Worm (Caenorhabditis elegans) whole organism, L2 larva: Measurements from ENCODE around the gene C35B1.8.

ENCODE experiments used
- C34F6.9 ChIP-seq: fragments of 150-350 bp; optimal IDR thresholded peaks from 2 replicates; lab custom pipeline; 2014; ENCODE audit warnings: missing biosample characterization, missing genetic modification characterization
- F13H6.1 ChIP-seq: sonication (generic microtip); optimal IDR thresholded peaks from 2 replicates; lab custom pipeline; 2016; ENCODE audit warnings: missing genetic modification characterization, missing compliant biosample characterization
- R02D3.7 ChIP-seq: fragments of 150-350 bp; optimal IDR thresholded peaks from 2 replicates; lab custom pipeline; 2014; ENCODE audit warnings: missing biosample characterization, missing genetic modification characterization
- Y55F3AM.14 ChIP-seq: fragments of 200-800 bp; sonication (Bioruptor generic); optimal IDR thresholded peaks from 2 replicates; lab custom pipeline; 2018; ENCODE audit warnings: mild to moderate bottlenecking, missing genetic modification characterization, missing compliant biosample characterization
- ZK546.5 ChIP-seq: sonication (generic microtip); optimal IDR thresholded peaks from 2 replicates; lab custom pipeline; 2017; ENCODE audit warnings: missing biosample characterization, missing genetic modification characterization
- alr-1 ChIP-seq: fragments of 150-350 bp; optimal IDR thresholded peaks from 2 replicates; lab custom pipeline; 2014; ENCODE audit warnings: missing biosample characterization, missing genetic modification characterization
- aly-2 ChIP-seq: fragments of 150-350 bp; optimal IDR thresholded peaks from 2 replicates; lab custom pipeline; 2014; ENCODE audit warnings: missing biosample characterization, missing genetic modification characterization
- ama-1 ChIP-seq: fragments of 150-350 bp; optimal IDR thresholded peaks from 2 replicates; lab custom pipeline; 2018; ENCODE audit warnings: inconsistent platforms
- blmp-1 ChIP-seq: sonication (generic microtip); optimal IDR thresholded peaks from 2 replicates; lab custom pipeline; 2017; ENCODE audit warnings: missing genetic modification characterization, mild to moderate bottlenecking, missing compliant biosample characterization, antibody characterized with exemption, moderate library complexity; ENCODE audit not compliant: insufficient read depth
- ceh-16 ChIP-seq: fragments of 150-350 bp; optimal IDR thresholded peaks from 2 replicates; lab custom pipeline; 2014; ENCODE audit warnings: missing biosample characterization, missing genetic modification characterization
- ceh-82 ChIP-seq: fragments of 150-350 bp; optimal IDR thresholded peaks from 2 replicates; lab custom pipeline; 2014; ENCODE audit warnings: missing biosample characterization, missing genetic modification characterization
- crh-2 ChIP-seq: sonication (generic microtip); optimal IDR thresholded peaks from 2 replicates; lab custom pipeline; 2017; ENCODE audit warnings: missing biosample characterization, missing genetic modification characterization
- dmd-4 ChIP-seq: sonication (generic microtip); optimal IDR thresholded peaks from 2 replicates; lab custom pipeline; 2017; ENCODE audit warnings: missing biosample characterization, missing genetic modification characterization
- egl-27 ChIP-seq: sonication (generic microtip); optimal IDR thresholded peaks from 3 replicates; lab custom pipeline; 2017; ENCODE audit warnings: missing biosample characterization, missing genetic modification reagents, missing genetic modification characterization
- elt-1 ChIP-seq: fragments of 150-350 bp; optimal IDR thresholded peaks from 2 replicates; lab custom pipeline; 2014; ENCODE audit warnings: missing biosample characterization, missing genetic modification characterization
- elt-3 ChIP-seq: sonication (generic microtip); optimal IDR thresholded peaks from 2 replicates; lab custom pipeline; 2017; ENCODE audit warnings: missing biosample characterization, missing genetic modification characterization
- fos-1 ChIP-seq: fragments of 150-350 bp; optimal IDR thresholded peaks from 2 replicates; lab custom pipeline; 2014; ENCODE audit warnings: missing biosample characterization, missing genetic modification characterization
- gmeb-1 ChIP-seq: fragments of 150-350 bp; optimal IDR thresholded peaks from 2 replicates; lab custom pipeline; 2014; ENCODE audit warnings: missing biosample characterization, missing genetic modification characterization
- lin-11 ChIP-seq: fragments of 150-350 bp; sonication (generic microtip); optimal IDR thresholded peaks from 2 replicates; lab custom pipeline; 2014; ENCODE audit warnings: missing biosample characterization, missing genetic modification characterization, inconsistent platforms, mixed read lengths
- lin-13 ChIP-seq: fragments of 150-350 bp; optimal IDR thresholded peaks from 2 replicates; lab custom pipeline; 2014; ENCODE audit warnings: missing biosample characterization, missing genetic modification reagents, missing genetic modification characterization
- lin-39 ChIP-seq: fragments of 150-350 bp; optimal IDR thresholded peaks from 2 replicates; lab custom pipeline; 2014; ENCODE audit warnings: missing biosample characterization, missing genetic modification reagents, missing genetic modification characterization
- lsy-2 ChIP-seq, 2 experiments: fragments of 150-350 bp in 1 of 2; sonication (generic microtip) in 1 of 2; optimal IDR thresholded peaks; 2 replicates each; lab custom pipeline; 2014 to 2017; ENCODE audit warnings: missing biosample characterization in 2 of 2, missing genetic modification characterization in 2 of 2
- mab-5 ChIP-seq: fragments of 150-350 bp; optimal IDR thresholded peaks from 2 replicates; lab custom pipeline; 2014; ENCODE audit warnings: missing biosample characterization, missing genetic modification characterization
- mbf-1 ChIP-seq: sonication (generic microtip); optimal IDR thresholded peaks from 2 replicates; lab custom pipeline; 2017; ENCODE audit warnings: missing biosample characterization, missing genetic modification characterization
- mdl-1 ChIP-seq, 2 experiments: fragments of 150-350 bp in 1 of 2; sonication (generic microtip) in 1 of 2; optimal IDR thresholded peaks; 2 replicates each; lab custom pipeline; 2017; ENCODE audit warnings: missing biosample characterization in 2 of 2, missing genetic modification characterization in 2 of 2
- nhr-10 ChIP-seq: sonication (generic microtip); optimal IDR thresholded peaks from 2 replicates; lab custom pipeline; 2017; ENCODE audit warnings: missing biosample characterization, missing genetic modification characterization
- nhr-11 ChIP-seq: fragments of 150-350 bp; optimal IDR thresholded peaks from 2 replicates; lab custom pipeline; 2014; ENCODE audit warnings: missing biosample characterization, missing genetic modification characterization
- nhr-12 ChIP-seq: fragments of 150-350 bp; optimal IDR thresholded peaks from 2 replicates; lab custom pipeline; 2014; ENCODE audit warnings: missing biosample characterization, missing genetic modification characterization
- nhr-129 ChIP-seq: fragments of 150-350 bp; optimal IDR thresholded peaks from 2 replicates; lab custom pipeline; 2014; ENCODE audit warnings: missing biosample characterization, missing genetic modification characterization
- nhr-21 ChIP-seq: fragments of 150-350 bp; optimal IDR thresholded peaks from 2 replicates; lab custom pipeline; 2014; ENCODE audit warnings: missing biosample characterization, missing genetic modification characterization
- nhr-23 ChIP-seq: fragments of 150-350 bp; optimal IDR thresholded peaks from 2 replicates; lab custom pipeline; 2014; ENCODE audit warnings: missing biosample characterization, missing genetic modification reagents, missing genetic modification characterization
- nhr-237 ChIP-seq: fragments of 150-350 bp; optimal IDR thresholded peaks from 2 replicates; lab custom pipeline; 2014; ENCODE audit warnings: missing biosample characterization, missing genetic modification characterization
- nhr-25 ChIP-seq: fragments of 150-350 bp; sonication (generic microtip); optimal IDR thresholded peaks from 3 replicates; lab custom pipeline; 2014; ENCODE audit warnings: missing biosample characterization, missing genetic modification characterization
- nhr-6 ChIP-seq: fragments of 150-350 bp; optimal IDR thresholded peaks from 2 replicates; lab custom pipeline; 2014; ENCODE audit warnings: missing biosample characterization, missing genetic modification characterization
- nhr-77 ChIP-seq: fragments of 150-350 bp; optimal IDR thresholded peaks from 2 replicates; lab custom pipeline; 2014; ENCODE audit warnings: missing biosample characterization, missing genetic modification characterization
- peb-1 ChIP-seq: fragments of 150-350 bp; optimal IDR thresholded peaks from 2 replicates; lab custom pipeline; 2014; ENCODE audit warnings: missing biosample characterization, missing genetic modification characterization
- sem-4 ChIP-seq: fragments of 150-350 bp; optimal IDR thresholded peaks from 2 replicates; lab custom pipeline; 2014; ENCODE audit warnings: missing biosample characterization, missing genetic modification reagents, missing genetic modification characterization
- skn-1 ChIP-seq: sonication (generic microtip); optimal IDR thresholded peaks from 2 replicates; lab custom pipeline; 2017; ENCODE audit warnings: missing biosample characterization, missing genetic modification characterization
- sma-3 ChIP-seq: sonication (generic microtip); optimal IDR thresholded peaks from 2 replicates; lab custom pipeline; 2016; ENCODE audit warnings: missing genetic modification reagents, missing genetic modification characterization, missing compliant biosample characterization
- sma-9 ChIP-seq, 2 experiments: fragments of 150-350 bp in 1 of 2; sonication (generic microtip) in 1 of 2; optimal IDR thresholded peaks; 2 replicates each; lab custom pipeline; 2014 to 2016; ENCODE audit warnings: missing genetic modification characterization in 2 of 2, mild to moderate bottlenecking in 1 of 2, missing biosample characterization in 1 of 2, missing compliant biosample characterization in 1 of 2, missing genetic modification reagents in 1 of 2, moderate library complexity in 1 of 2
- snpc-4 ChIP-seq: fragments of 150-350 bp; optimal IDR thresholded peaks from 2 replicates; lab custom pipeline; 2014; ENCODE audit warnings: missing biosample characterization, missing genetic modification characterization
- unc-39 ChIP-seq: fragments of 150-350 bp; optimal IDR thresholded peaks from 2 replicates; lab custom pipeline; 2014; ENCODE audit warnings: missing biosample characterization, missing genetic modification characterization
- unc-55 ChIP-seq: fragments of 150-350 bp; sonication (generic microtip); optimal IDR thresholded peaks from 3 replicates; lab custom pipeline; 2014; ENCODE audit warnings: missing biosample characterization, missing genetic modification reagents, missing genetic modification characterization
- unc-62 ChIP-seq: fragments of 150-350 bp; optimal IDR thresholded peaks from 2 replicates; lab custom pipeline; 2014; ENCODE audit warnings: missing biosample characterization, missing genetic modification reagents, missing genetic modification characterization
- zag-1 ChIP-seq: fragments of 150-350 bp; optimal IDR thresholded peaks from 2 replicates; lab custom pipeline; 2014; ENCODE audit warnings: missing biosample characterization, missing genetic modification characterization
- ztf-1 ChIP-seq: fragments of 200-800 bp; sonication (Bioruptor generic); conservative IDR thresholded peaks from 2 replicates; pipeline ENCODE4 v1.3.6; 2022; ENCODE audit warnings: missing genetic modification characterization, missing compliant biosample characterization
- ztf-11 ChIP-seq: sonication (generic microtip); optimal IDR thresholded peaks from 2 replicates; lab custom pipeline; 2017; ENCODE audit warnings: missing biosample characterization, missing genetic modification characterization
- ztf-4 ChIP-seq: fragments of 150-350 bp; optimal IDR thresholded peaks from 2 replicates; lab custom pipeline; 2014; ENCODE audit warnings: missing biosample characterization, missing genetic modification characterization

Gene C35B1.8

DNA sequence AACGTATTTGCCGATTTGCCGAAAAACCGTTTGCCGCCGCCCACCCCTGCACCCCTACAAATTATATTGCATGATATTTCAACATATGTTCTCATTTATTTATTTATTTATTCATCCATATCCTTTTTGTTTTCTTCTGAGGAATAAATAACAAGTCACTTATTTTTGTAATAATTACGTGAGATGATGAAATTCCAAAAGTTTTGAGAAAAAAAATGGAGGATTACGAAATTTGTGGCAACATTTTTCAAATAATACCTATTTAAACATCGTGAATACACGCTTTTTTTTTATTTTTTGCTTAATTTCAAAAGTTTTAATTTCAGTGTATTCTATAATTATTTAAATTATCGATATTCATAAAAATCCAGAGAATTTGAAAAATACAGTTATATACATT is 18.1 kb upstream of the C35B1.8 start:
- TF ChIP-seq nhr-129 (tag; lab: Kevin White, UChicago) (peak; percentile 26), lin-39 (tag; lab: Kevin White, UChicago) (no peak)

DNA sequence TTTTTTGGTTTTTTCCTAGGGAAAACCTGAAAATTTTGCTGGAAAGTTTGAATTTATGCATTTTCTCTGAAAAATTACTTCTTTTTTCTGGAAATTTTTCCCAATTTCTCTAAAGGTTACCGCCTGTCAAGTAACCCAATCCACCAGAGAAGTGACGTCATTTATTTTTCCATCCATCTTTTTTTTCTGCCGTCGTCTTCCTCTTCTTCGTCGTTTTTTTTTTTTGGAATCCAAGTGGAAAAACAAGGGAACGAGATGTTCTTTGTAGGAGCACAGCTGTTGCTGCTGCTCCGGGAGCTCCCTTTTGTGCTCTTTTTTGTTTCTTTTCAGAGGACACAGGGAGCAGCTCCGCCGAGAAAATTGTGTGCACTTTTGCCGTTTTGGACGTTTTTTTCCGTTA is 15.6 kb upstream of the C35B1.8 start:
- TF ChIP-seq unc-39 (no peak), unc-55 (GFP tag; lab: Kevin White, UChicago) (peak; percentile 0)

DNA sequence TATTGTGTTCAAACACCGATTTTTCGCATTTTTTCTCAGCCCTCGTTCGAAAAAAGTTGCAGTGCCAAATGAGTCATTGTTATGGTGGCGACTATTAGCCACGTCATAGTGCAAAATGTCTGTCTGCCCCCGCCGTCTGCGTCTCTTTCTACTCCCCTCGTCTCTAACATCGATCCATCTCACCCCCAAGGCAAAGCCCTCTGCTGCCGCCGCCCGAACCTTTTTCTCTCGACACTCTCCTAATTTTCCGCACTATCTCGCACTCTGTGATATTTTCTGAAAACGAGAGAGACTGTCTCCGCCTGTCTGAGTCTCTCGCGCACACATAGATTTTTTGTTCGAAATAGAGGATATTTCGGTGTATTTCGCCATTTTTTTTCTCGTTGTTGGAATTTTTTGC is 14.3 kb upstream of the C35B1.8 start:
- TF ChIP-seq dmd-4 (tag; lab: Kevin White, UChicago) (no peak), unc-55 (GFP tag; lab: Kevin White, UChicago) (peak; percentile 84), F13H6.1 (tag; lab: Kevin White, UChicago) (peak; percentile 91), nhr-129 (tag; lab: Kevin White, UChicago) (peak; percentile 69), skn-1 (tag; lab: Kevin White, UChicago) (no peak), ztf-11 (tag; lab: Kevin White, UChicago) (no peak), ceh-16 (no peak), lin-39 (tag; lab: Kevin White, UChicago) (no peak), zag-1 (peak; percentile 54), lsy-2 (tag; optimal IDR thresholded peaks at IDR 0.05; lab: Kevin White, UChicago) (peak; percentile 62 to 83), peb-1 (tag; lab: Kevin White, UChicago) (no peak), unc-39 (no peak), elt-1 (tag; lab: Kevin White, UChicago) (no peak), ceh-82 (tag; lab: Kevin White, UChicago) (peak; percentile 75), sma-3 (peak; percentile 84), elt-3 (tag; lab: Kevin White, UChicago) (no peak), ztf-1 (GFP tag; lab: Robert Waterston, UW) (no peak), fos-1 (peak; percentile 90), alr-1 (tag; lab: Kevin White, UChicago) (no peak), C34F6.9 (tag; lab: Kevin White, UChicago) (peak; percentile 78), sma-9 (GFP tag; optimal IDR thresholded peaks at IDR 0.05; lab: Kevin White, UChicago) (peak; percentile 89), sma-9 (tag; optimal IDR thresholded peaks at IDR 0.05; lab: Kevin White, UChicago) (no peak), gmeb-1 (tag; lab: Kevin White, UChicago) (peak; percentile 67), ama-1 (no peak), nhr-23 (tag; lab: Kevin White, UChicago) (no peak), mbf-1 (no peak), lin-13 (GFP tag; lab: Kevin White, UChicago) (peak; percentile 66), nhr-21 (peak; percentile 57), aly-2 (no peak), nhr-12 (tag; lab: Kevin White, UChicago) (no peak), snpc-4 (peak; percentile 49), crh-2 (tag; lab: Kevin White, UChicago) (peak; percentile 96), lin-11 (peak; percentile 4), nhr-237 (tag; lab: Kevin White, UChicago) (peak; percentile 4), R02D3.7 (tag; lab: Kevin White, UChicago) (no peak), nhr-10 (tag; lab: Kevin White, UChicago) (no peak), sem-4 (tag; lab: Kevin White, UChicago) (peak; percentile 54), ztf-4 (peak; percentile 55), egl-27 (tag; lab: Kevin White, UChicago) (peak; percentile 67), unc-62 (no peak), nhr-25 (peak; percentile 51), ZK546.5 (tag; lab: Kevin White, UChicago) (no peak), mdl-1 (tag; optimal IDR thresholded peaks at IDR 0.05; lab: Kevin White, UChicago) (peak in 1 of 2 experiments; percentile 58), Y55F3AM.14 (peak; percentile 26), nhr-77 (tag; lab: Kevin White, UChicago) (no peak), nhr-11 (tag; lab: Kevin White, UChicago) (no peak), nhr-6 (peak; percentile 44), blmp-1 (tag; lab: Kevin White, UChicago) (no peak), mab-5 (tag; lab: Kevin White, UChicago) (peak; percentile 23)
- TF ChIP-seq, all 48 proteins: peak for 25
